Worm (Caenorhabditis elegans) whole organism, L1 larva: ENCODE results near the gene M04G7.5.

ENCODE experiments used
- C04F5.9 ChIP-seq: sonication (generic microtip); optimal IDR thresholded peaks from 2 replicates; lab custom pipeline; 2016; ENCODE audit warnings: missing genetic modification characterization, missing compliant biosample characterization
- C34B4.2 ChIP-seq: sonication (generic microtip); optimal IDR thresholded peaks from 2 replicates; lab custom pipeline; 2017; ENCODE audit warnings: mild to moderate bottlenecking, missing genetic modification characterization, missing compliant biosample characterization
- alr-1 ChIP-seq: fragments of 200-800 bp; sonication (Bioruptor generic); optimal IDR thresholded peaks from 2 replicates; lab custom pipeline; 2018; ENCODE audit warnings: borderline replicate concordance, mild to moderate bottlenecking, missing genetic modification characterization, missing compliant biosample characterization
- blmp-1 ChIP-seq: fragments of 150-350 bp; optimal IDR thresholded peaks from 2 replicates; lab custom pipeline; 2014; ENCODE audit warnings: missing biosample characterization, missing genetic modification characterization
- ceh-88 ChIP-seq: fragments of 200-800 bp; sonication (Bioruptor generic); IDR thresholded peaks from 2 replicates; pipeline ENCODE4 v1.3.6; 2022; ENCODE audit warnings: missing genetic modification characterization, missing compliant biosample characterization
- ceh-90 ChIP-seq: sonication (generic microtip); optimal IDR thresholded peaks from 2 replicates; lab custom pipeline; 2016; ENCODE audit warnings: missing genetic modification characterization, missing compliant biosample characterization
- dpl-1 ChIP-seq, 3 experiments: fragments of 150-350 bp in 2 of 3; sonication (generic microtip) in 1 of 3; optimal IDR thresholded peaks; 2 replicates each; lab custom pipeline; 2014 to 2017; ENCODE audit warnings: missing biosample characterization in 3 of 3, missing genetic modification characterization in 3 of 3, missing genetic modification reagents in 3 of 3
- dsc-1 ChIP-seq: sonication (generic microtip); optimal IDR thresholded peaks from 2 replicates; lab custom pipeline; 2016; ENCODE audit warnings: mild to moderate bottlenecking, missing genetic modification characterization, missing compliant biosample characterization
- efl-1 ChIP-seq, 4 experiments: fragments of 150-350 bp; optimal IDR thresholded peaks in 3 of 4; peaks in 1 of 4; 1 replicate in 1 of 4; 2 replicates in 3 of 4; lab custom pipeline; 2014; ENCODE audit warnings: missing biosample characterization in 2 of 4, missing genetic modification characterization in 2 of 4, missing genetic modification reagents in 2 of 4
- egl-13 ChIP-seq: sonication (generic microtip); optimal IDR thresholded peaks from 2 replicates; lab custom pipeline; 2016; ENCODE audit warnings: missing genotype, missing genetic modification reagents, missing genetic modification characterization, missing compliant biosample characterization
- egl-27 ChIP-seq, 2 experiments: fragments of 150-350 bp in 1 of 2; sonication (generic microtip); optimal IDR thresholded peaks; 3 replicates each; lab custom pipeline; 2017 to 2018; ENCODE audit warnings: missing biosample characterization in 2 of 2, missing genetic modification characterization in 2 of 2, missing genetic modification reagents in 2 of 2
- elt-2 ChIP-seq: sonication (generic microtip); optimal IDR thresholded peaks from 2 replicates; lab custom pipeline; 2016; ENCODE audit warnings: missing genetic modification characterization, mild to moderate bottlenecking, inconsistent platforms, missing compliant biosample characterization, missing genetic modification reagents
- elt-3 ChIP-seq, 6 experiments: fragments of 150-350 bp in 1 of 6; sonication (generic microtip); optimal IDR thresholded peaks; 2 replicates each; lab custom pipeline; 2017 to 2018; ENCODE audit warnings: missing biosample characterization in 6 of 6, missing genetic modification characterization in 6 of 6, inconsistent platforms in 1 of 6
- ets-5 ChIP-seq: fragments of 200-800 bp; sonication (Bioruptor generic); IDR thresholded peaks from 2 replicates; pipeline ENCODE4 v1.3.6; 2022; ENCODE audit warnings: missing genetic modification characterization, missing compliant biosample characterization
- fkh-10 ChIP-seq: sonication (generic microtip); optimal IDR thresholded peaks from 2 replicates; lab custom pipeline; 2017; ENCODE audit warnings: missing biosample characterization, missing genetic modification reagents, missing genetic modification characterization
- fkh-4 ChIP-seq: sonication (generic microtip); optimal IDR thresholded peaks from 2 replicates; lab custom pipeline; 2016; ENCODE audit warnings: missing compliant biosample characterization, missing genetic modification characterization, borderline replicate concordance
- grh-1 ChIP-seq: fragments of 200-800 bp; sonication (Bioruptor generic); IDR thresholded peaks from 2 replicates; pipeline ENCODE4 v1.3.6; 2022; ENCODE audit warnings: missing genetic modification reagents, missing genetic modification characterization, missing compliant biosample characterization
- hpl-2 ChIP-seq: fragments of 150-350 bp; optimal IDR thresholded peaks from 2 replicates; lab custom pipeline; 2014; ENCODE audit warnings: missing biosample characterization, missing genetic modification reagents, missing genetic modification characterization
- irx-1 ChIP-seq: sonication (generic microtip); optimal IDR thresholded peaks from 2 replicates; lab custom pipeline; 2016; ENCODE audit warnings: missing genetic modification characterization, missing compliant biosample characterization
- isw-1 ChIP-seq: fragments of 200-800 bp; sonication (Bioruptor generic); IDR thresholded peaks from 2 replicates; pipeline ENCODE4 v1.3.6; 2022; ENCODE audit warnings: missing genetic modification characterization, missing compliant biosample characterization
- jun-1 ChIP-seq: fragments of 150-350 bp; optimal IDR thresholded peaks from 2 replicates; lab custom pipeline; 2014; ENCODE audit warnings: missing biosample characterization, missing genetic modification reagents, missing genetic modification characterization
- lin-15B ChIP-seq: fragments of 150-350 bp; sonication (generic microtip); optimal IDR thresholded peaks from 3 replicates; lab custom pipeline; 2014; ENCODE audit warnings: missing biosample characterization, missing genetic modification characterization
- lir-3 ChIP-seq: sonication (generic microtip); optimal IDR thresholded peaks from 2 replicates; lab custom pipeline; 2016; ENCODE audit warnings: mild to moderate bottlenecking, missing genetic modification characterization, moderate library complexity, missing compliant biosample characterization; ENCODE audit not compliant: poor library complexity
- mef-2 ChIP-seq: fragments of 150-350 bp; optimal IDR thresholded peaks from 2 replicates; lab custom pipeline; 2014; ENCODE audit warnings: missing biosample characterization, missing genetic modification characterization
- mep-1 ChIP-seq: fragments of 150-350 bp; optimal IDR thresholded peaks from 2 replicates; lab custom pipeline; 2014; ENCODE audit warnings: missing biosample characterization, missing genetic modification characterization
- nhr-19 ChIP-seq: fragments of 200-800 bp; sonication (Bioruptor generic); conservative IDR thresholded peaks from 2 replicates; pipeline ENCODE4 v1.3.6; 2022; ENCODE audit warnings: missing genetic modification characterization, missing compliant biosample characterization
- nhr-20 ChIP-seq: sonication (generic microtip); optimal IDR thresholded peaks from 2 replicates; lab custom pipeline; 2016; ENCODE audit warnings: mild to moderate bottlenecking, missing genetic modification characterization, missing compliant biosample characterization
- nhr-28 ChIP-seq: fragments of 150-350 bp; optimal IDR thresholded peaks from 2 replicates; lab custom pipeline; 2014; ENCODE audit warnings: missing biosample characterization, missing genetic modification characterization
- nhr-47 ChIP-seq: sonication (generic microtip); optimal IDR thresholded peaks from 2 replicates; lab custom pipeline; 2016; ENCODE audit warnings: mild to moderate bottlenecking, missing genetic modification characterization, moderate library complexity, missing compliant biosample characterization
- nhr-71 ChIP-seq: sonication (generic microtip); optimal IDR thresholded peaks from 2 replicates; lab custom pipeline; 2016; ENCODE audit warnings: mild to moderate bottlenecking, missing genetic modification characterization, moderate library complexity, missing compliant biosample characterization
- nhr-77 ChIP-seq: fragments of 150-350 bp; optimal IDR thresholded peaks from 2 replicates; lab custom pipeline; 2014; ENCODE audit warnings: missing biosample characterization, missing genetic modification characterization
- nhr-84 ChIP-seq: sonication (generic microtip); optimal IDR thresholded peaks from 2 replicates; lab custom pipeline; 2017; ENCODE audit warnings: missing biosample characterization, missing genetic modification characterization
- nhr-90 ChIP-seq: sonication (generic microtip); optimal IDR thresholded peaks from 2 replicates; lab custom pipeline; 2016; ENCODE audit warnings: mild to moderate bottlenecking, missing genetic modification characterization, missing compliant biosample characterization; ENCODE audit not compliant: poor library complexity
- pax-3 ChIP-seq: fragments of 200-800 bp; sonication (Bioruptor generic); optimal IDR thresholded peaks from 2 replicates; lab custom pipeline; 2018; ENCODE audit warnings: mild to moderate bottlenecking, missing genetic modification characterization, moderate library complexity, missing compliant biosample characterization
- pqm-1 ChIP-seq: sonication (generic microtip); optimal IDR thresholded peaks from 3 replicates; lab custom pipeline; 2017; ENCODE audit warnings: missing biosample characterization, missing genetic modification characterization
- rnt-1 ChIP-seq: sonication (generic microtip); optimal IDR thresholded peaks from 2 replicates; lab custom pipeline; 2016; ENCODE audit warnings: mild to moderate bottlenecking, missing genetic modification characterization, moderate library complexity, missing compliant biosample characterization
- snpc-4 ChIP-seq: fragments of 150-350 bp; optimal IDR thresholded peaks from 2 replicates; lab custom pipeline; 2014; ENCODE audit warnings: missing biosample characterization, missing genetic modification characterization
- sox-4 ChIP-seq: sonication (generic microtip); optimal IDR thresholded peaks from 2 replicates; lab custom pipeline; 2016; ENCODE audit warnings: missing genetic modification characterization, missing compliant biosample characterization
- sup-37 ChIP-seq: fragments of 200-800 bp; sonication (Bioruptor generic); optimal IDR thresholded peaks from 2 replicates; lab custom pipeline; 2018; ENCODE audit warnings: mild to moderate bottlenecking, missing genetic modification characterization, missing compliant biosample characterization
- swsn-7 ChIP-seq: sonication (generic microtip); optimal IDR thresholded peaks from 2 replicates; lab custom pipeline; 2016; ENCODE audit warnings: missing genetic modification characterization, missing compliant biosample characterization
- unc-30 ChIP-seq: sonication (generic microtip); optimal IDR thresholded peaks from 2 replicates; lab custom pipeline; 2017; ENCODE audit warnings: missing biosample characterization, missing genetic modification characterization
- unc-62 ChIP-seq: fragments of 150-350 bp; optimal IDR thresholded peaks from 2 replicates; lab custom pipeline; 2014; ENCODE audit warnings: missing biosample characterization, missing genetic modification reagents, missing genetic modification characterization
- unc-98 ChIP-seq: fragments of 200-800 bp; sonication (Bioruptor generic); IDR thresholded peaks from 2 replicates; pipeline ENCODE4 v1.3.6; 2022; ENCODE audit warnings: missing genetic modification characterization, missing compliant biosample characterization
- vab-15 ChIP-seq: sonication (generic microtip); optimal IDR thresholded peaks from 2 replicates; lab custom pipeline; 2017; ENCODE audit warnings: missing genotype, mild to moderate bottlenecking, missing genetic modification characterization, missing compliant biosample characterization
- xbp-1 ChIP-seq: sonication (generic microtip); optimal IDR thresholded peaks from 2 replicates; lab custom pipeline; 2016; ENCODE audit warnings: missing genetic modification characterization, missing compliant biosample characterization
- ztf-11 ChIP-seq, 2 experiments: sonication (generic microtip); optimal IDR thresholded peaks; 2 replicates each; lab custom pipeline; 2016 to 2017; ENCODE audit warnings: missing genetic modification characterization in 2 of 2, missing biosample characterization in 1 of 2, missing compliant biosample characterization in 1 of 2
- ztf-4 ChIP-seq: fragments of 150-350 bp; optimal IDR thresholded peaks from 2 replicates; lab custom pipeline; 2014; ENCODE audit warnings: missing biosample characterization, missing genetic modification characterization

Gene M04G7.5

DNA sequence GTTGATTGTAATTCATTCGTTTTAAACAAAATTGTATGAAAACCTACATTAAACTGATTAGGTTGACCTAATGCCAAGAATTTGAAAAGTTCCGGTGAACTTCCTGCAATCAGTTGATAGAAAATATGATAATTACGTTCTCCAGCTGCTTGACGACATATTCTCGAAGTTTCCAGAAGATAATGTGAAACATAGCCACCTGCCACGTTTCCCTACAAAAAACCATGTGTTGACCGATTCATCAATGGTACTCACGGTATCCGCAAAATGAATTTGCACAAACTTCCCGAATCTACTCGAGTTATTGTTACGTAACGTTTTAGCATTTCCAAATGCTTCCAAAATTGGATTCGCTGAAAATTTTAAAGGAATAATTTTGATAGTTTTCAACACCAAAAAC lies 16.5 kb upstream of the M04G7.5 start:
- TF ChIP-seq lir-3 (tag; lab: Kevin White, UChicago) (no peak), sox-4 (tag; lab: Kevin White, UChicago) (no peak), dpl-1 (GFP tag; optimal IDR thresholded peaks at IDR 0.05; lab: Kevin White, UChicago) (no peak), ceh-90 (tag; lab: Kevin White, UChicago) (no peak), hpl-2 (GFP tag; lab: Kevin White, UChicago) (no peak), mef-2 (tag; lab: Kevin White, UChicago) (no peak), pqm-1 (no peak), unc-30 (no peak), nhr-77 (tag; lab: Kevin White, UChicago) (no peak), ceh-88 (GFP tag; lab: Robert Waterston, UW) (no peak)

DNA sequence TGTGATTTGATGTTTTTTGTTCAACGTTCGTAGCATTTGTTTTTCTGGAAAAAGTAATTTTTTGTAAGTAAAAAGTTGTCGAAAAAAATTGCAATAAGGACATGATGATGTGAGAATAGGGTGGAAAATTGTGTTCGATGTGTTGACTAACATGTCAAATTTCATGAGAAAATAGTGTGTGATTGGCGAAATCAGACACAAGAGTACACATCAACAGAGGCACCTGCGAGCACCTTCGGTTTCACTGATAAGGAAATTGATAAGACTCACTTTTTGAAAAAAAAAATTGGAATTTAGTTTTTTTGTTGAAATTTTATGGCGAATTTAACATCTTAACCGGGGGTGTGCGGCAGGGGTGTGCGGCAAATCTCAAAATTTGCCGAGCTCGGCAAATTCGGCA lies 14.4 kb upstream of the M04G7.5 start, which contains the start of gene hum-8:
Gene hum-8, minus strand, starts transcription at position 46 of the 400 bp plus-strand sequence.
- TF ChIP-seq efl-1 (optimal IDR thresholded peaks at IDR 0.05; lab: Kevin White, UChicago) (no peak), efl-1 (GFP tag; optimal IDR thresholded peaks at IDR 0.05 in 1 of 2; lab: Kevin White, UChicago) (peak in 1 of 2 experiments; percentile 89), elt-2 (peak; percentile 58), egl-27 (tag; optimal IDR thresholded peaks at IDR 0.05; lab: Kevin White, UChicago) (no peak)

ce11 chrIV:443622-444021 lies 11.3 kb upstream of the M04G7.5 start, which contains the start of gene mrpl-55:
mrpl-55 (plus strand) TSS chrIV:443985.
- TF ChIP-seq nhr-90 (peak; percentile 91), egl-27 (tag; optimal IDR thresholded peaks at IDR 0.05; lab: Kevin White, UChicago) (peak; percentile 37), egl-13 (tag; lab: Kevin White, UChicago) (peak; percentile 74), fkh-4 (tag; lab: Kevin White, UChicago) (peak; percentile 57), alr-1 (no peak), sup-37 (peak; percentile 17), blmp-1 (tag; lab: Kevin White, UChicago) (peak; percentile 75), mep-1 (tag; lab: Kevin White, UChicago) (peak; percentile 94), elt-2 (peak; percentile 55), unc-98 (GFP tag; lab: Robert Waterston, UW) (no peak), nhr-19 (GFP tag; lab: Robert Waterston, UW) (peak; percentile 89), rnt-1 (tag; lab: Kevin White, UChicago) (peak; percentile 93), isw-1 (GFP tag; lab: Robert Waterston, UW) (peak; percentile 86), jun-1 (tag; lab: Kevin White, UChicago) (peak; percentile 82), snpc-4 (tag; lab: Kevin White, UChicago) (peak; percentile 79), fkh-10 (peak; percentile 47), nhr-20 (tag; lab: Kevin White, UChicago) (peak; percentile 91), nhr-71 (tag; lab: Kevin White, UChicago) (peak; percentile 95), nhr-84 (tag; lab: Kevin White, UChicago) (no peak), C34B4.2 (tag; lab: Kevin White, UChicago) (no peak), sox-4 (tag; lab: Kevin White, UChicago) (peak; percentile 76), nhr-28 (tag; lab: Kevin White, UChicago) (no peak), nhr-47 (tag; lab: Kevin White, UChicago) (peak; percentile 95), lin-15B (tag; lab: Kevin White, UChicago) (peak; percentile 92), ztf-4 (tag; lab: Kevin White, UChicago) (peak; percentile 82), dpl-1 (GFP tag; optimal IDR thresholded peaks at IDR 0.05; lab: Kevin White, UChicago) (peak; percentile 94 to 97 (median 96)), mef-2 (tag; lab: Kevin White, UChicago) (peak; percentile 69), elt-3 (tag; optimal IDR thresholded peaks at IDR 0.05; lab: Kevin White, UChicago) (peak in 4 of 6 experiments; percentile 19 to 98 (median 64)), grh-1 (GFP tag; lab: Robert Waterston, UW) (peak; percentile 76), ets-5 (GFP tag; lab: Robert Waterston, UW) (no peak), irx-1 (tag; lab: Kevin White, UChicago) (peak; percentile 88), C04F5.9 (tag; lab: Kevin White, UChicago) (peak; percentile 82), xbp-1 (tag; lab: Kevin White, UChicago) (peak; percentile 95), vab-15 (tag; lab: Kevin White, UChicago) (peak; percentile 64), dsc-1 (peak; percentile 85), lir-3 (tag; lab: Kevin White, UChicago) (peak; percentile 76), ceh-88 (GFP tag; lab: Robert Waterston, UW) (peak; percentile 89), unc-62 (GFP tag; lab: Kevin White, UChicago) (peak; percentile 9), swsn-7 (tag; lab: Kevin White, UChicago) (peak; percentile 89), pax-3 (tag; lab: Kevin White, UChicago) (peak; percentile 88), ztf-11 (tag; optimal IDR thresholded peaks at IDR 0.05; lab: Kevin White, UChicago) (peak in 1 of 2 experiments; percentile 77)
